Worm (Caenorhabditis elegans): ENCODE measurements around the gene W02A2.12.
A peak's percentile ranks its signal among the peaks of the same experiment; 100 is the strongest.

The W02A2.12 gene

DNA sequence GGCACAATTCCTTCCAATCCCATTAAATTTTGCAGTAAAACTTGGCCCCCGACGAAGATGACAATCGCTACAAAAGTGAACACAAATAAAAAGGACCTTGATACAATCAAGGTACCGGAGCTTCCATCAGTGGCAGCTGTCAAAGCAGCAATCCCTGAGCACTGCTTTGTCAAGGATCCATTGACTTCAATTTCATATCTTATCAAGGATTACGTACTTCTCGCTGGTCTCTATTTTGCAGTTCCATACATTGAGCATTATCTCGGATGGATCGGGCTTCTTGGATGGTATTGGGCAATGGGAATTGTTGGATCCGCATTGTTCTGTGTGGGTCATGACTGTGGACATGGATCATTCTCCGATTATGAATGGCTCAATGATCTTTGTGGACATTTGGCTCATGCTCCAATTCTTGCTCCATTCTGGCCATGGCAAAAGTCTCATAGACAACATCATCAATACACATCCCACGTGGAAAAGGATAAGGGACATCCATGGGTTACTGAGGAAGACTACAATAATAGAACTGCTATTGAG lies 24.7 kb downstream of the W02A2.12 start, which contains the start of gene fat-2:
Gene fat-2 (plus strand): TSS at position 51 of the 537 bp plus-strand sequence.
- TF ChIP-seq elt-2 (tag; optimal IDR thresholded peaks at IDR 0.05) = no peak
- TF ChIP-seq nhr-11 (tag; optimal IDR thresholded peaks at IDR 0.05) = no peak
- TF ChIP-seq ceh-14 (tag; optimal IDR thresholded peaks at IDR 0.05) = no peak
- TF ChIP-seq eyg-1 (tag; optimal IDR thresholded peaks at IDR 0.05) = no peak
- no peak for TF ChIP-seq K09A11.1 (tag; optimal IDR thresholded peaks at IDR 0.05; ENCODE audit: insufficient read depth)
- no peak for TF ChIP-seq pros-1 (tag; optimal IDR thresholded peaks at IDR 0.05)
- no peak for TF ChIP-seq pag-3 (tag; optimal IDR thresholded peaks at IDR 0.05; ENCODE audit: borderline replicate concordance)
- TF ChIP-seq ceh-2 (tag; optimal IDR thresholded peaks at IDR 0.05) = no peak
- no peak for TF ChIP-seq madf-2 (tag; optimal IDR thresholded peaks at IDR 0.05)
- TF ChIP-seq nfya-1 (tag; optimal IDR thresholded peaks at IDR 0.05) = no peak
- no peak for TF ChIP-seq nhr-232 (tag; optimal IDR thresholded peaks at IDR 0.05)
- TF ChIP-seq hlh-15 (tag; optimal IDR thresholded peaks at IDR 0.05) = no peak
- no peak for TF ChIP-seq ets-4 (tag; optimal IDR thresholded peaks at IDR 0.05)
- TF ChIP-seq sdc-2 (tag; optimal IDR thresholded peaks at IDR 0.05) = no peak
- TF ChIP-seq hlh-30 (tag; optimal IDR thresholded peaks at IDR 0.05; ENCODE audit: insufficient read depth) = no peak
- no peak for TF ChIP-seq unc-86 (tag; optimal IDR thresholded peaks at IDR 0.05)

DNA sequence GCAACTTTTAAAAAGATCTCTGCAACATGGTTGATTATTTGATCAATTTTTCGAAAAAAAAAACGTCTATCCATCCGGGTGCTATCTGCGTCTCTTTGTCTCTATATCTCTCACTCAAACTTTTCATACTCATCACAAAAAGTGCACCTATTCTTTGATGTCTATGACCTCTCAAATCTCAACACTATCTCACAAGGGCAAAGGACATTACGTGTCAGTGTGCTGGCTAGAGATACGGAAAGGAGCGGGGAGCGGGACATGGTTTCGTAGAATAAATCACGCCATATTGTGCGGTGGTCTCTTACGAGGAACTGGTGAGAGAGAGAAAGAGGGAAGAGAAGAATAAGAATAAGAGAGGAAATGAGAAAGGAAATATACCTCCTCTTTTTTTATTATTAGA lies 26.2 kb downstream of the W02A2.12 start:
- TF ChIP-seq fax-1 (tag; optimal IDR thresholded peaks at IDR 0.05) (no peak), K02D7.2 (tag; optimal IDR thresholded peaks at IDR 0.05) (no peak), pag-3 (tag; optimal IDR thresholded peaks at IDR 0.05; ENCODE audit: borderline replicate concordance) (no peak), mec-3 (tag; optimal IDR thresholded peaks at IDR 0.05; ENCODE audit: borderline replicate concordance) (no peak), hlh-15 (tag; optimal IDR thresholded peaks at IDR 0.05) (no peak), che-1 (tag; optimal IDR thresholded peaks at IDR 0.05) (no peak), gmeb-2 (tag; optimal IDR thresholded peaks at IDR 0.05) (no peak), rnt-1 (tag; optimal IDR thresholded peaks at IDR 0.05) (no peak), pqm-1 (tag; optimal IDR thresholded peaks at IDR 0.05) (no peak), ceh-24 (tag; optimal IDR thresholded peaks at IDR 0.05) (no peak), ceh-22 (tag; optimal IDR thresholded peaks at IDR 0.05) (no peak), ahr-1 (tag; optimal IDR thresholded peaks at IDR 0.05) (no peak)

DNA sequence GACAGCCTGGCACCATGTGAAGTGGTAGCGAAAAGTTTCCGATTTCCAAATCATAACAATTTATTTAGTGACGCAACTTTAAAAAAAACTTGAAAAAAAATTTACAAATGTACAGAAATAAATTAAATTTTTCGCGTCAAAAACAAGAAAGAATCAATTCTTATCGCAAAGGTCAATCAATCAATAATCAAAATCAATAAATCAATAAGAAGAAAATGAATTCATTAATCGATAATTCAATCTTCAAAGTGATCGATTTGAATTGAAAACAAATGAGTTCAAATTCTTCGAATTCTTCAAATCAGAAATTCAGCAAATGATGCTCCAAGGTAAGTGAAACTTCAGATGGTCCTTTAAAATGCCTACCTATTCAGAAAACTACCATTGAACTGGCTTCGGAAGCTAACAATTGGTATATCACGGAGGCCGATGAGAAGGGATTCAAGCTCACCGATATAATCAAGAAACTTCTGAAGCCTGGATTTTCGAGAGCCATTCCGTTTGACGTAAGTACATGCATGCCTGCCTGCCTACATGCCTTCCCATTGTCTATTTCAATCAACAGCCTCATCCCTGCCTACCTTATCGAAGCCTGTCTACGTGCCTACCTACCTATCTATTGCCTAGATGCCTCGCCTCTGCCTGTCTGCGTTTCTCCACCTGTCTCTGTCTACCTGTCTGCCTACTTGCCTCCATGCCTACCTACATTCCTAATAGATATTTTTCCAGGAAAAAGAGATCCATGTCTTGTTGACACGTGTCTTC lies 28.6 kb downstream of the W02A2.12 start:
- no peak for TF ChIP-seq unc-42 (tag; optimal IDR thresholded peaks at IDR 0.05)

DNA sequence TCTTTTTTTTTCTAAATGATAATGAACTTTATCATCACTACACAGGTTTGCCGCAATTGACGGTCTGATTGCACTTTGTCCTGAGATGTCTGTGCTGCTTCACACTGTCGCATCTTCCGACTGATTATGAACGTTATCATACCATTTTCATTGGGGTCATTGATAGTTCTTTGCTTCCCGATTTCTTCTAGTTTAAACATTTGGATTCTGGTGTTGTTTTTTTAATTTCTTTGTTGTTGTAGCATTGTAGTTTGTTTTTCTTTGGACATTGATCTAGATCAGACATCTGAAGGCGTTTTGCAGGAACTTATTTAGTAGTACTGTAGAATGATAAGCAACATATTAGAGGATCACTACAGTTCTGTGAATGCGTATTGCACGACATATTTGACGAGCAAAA lies 29.9 kb downstream of the W02A2.12 start:
- TF ChIP-seq rnt-1 (tag; optimal IDR thresholded peaks at IDR 0.05) (no peak), elt-2 (tag; optimal IDR thresholded peaks at IDR 0.05) (peak; percentile 77)

DNA sequence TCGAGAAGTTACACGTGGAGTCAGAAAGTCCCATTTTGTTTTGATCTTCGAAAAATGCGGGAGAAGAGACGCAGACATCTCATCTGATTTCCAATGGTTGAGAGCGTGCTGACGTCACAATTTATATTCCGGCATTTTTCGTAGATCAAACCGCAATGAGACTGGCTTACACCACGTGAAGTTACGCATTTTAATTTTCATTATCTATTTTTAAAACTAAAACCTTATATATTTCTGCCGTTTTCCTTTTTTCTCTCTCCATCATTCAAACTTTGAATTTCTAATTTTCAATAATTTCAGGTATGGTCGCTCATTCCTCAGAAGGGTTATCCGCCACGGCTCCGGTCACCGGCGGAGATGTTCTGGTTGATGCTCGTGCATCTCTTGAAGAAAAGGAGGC lies 33.3 kb downstream of the W02A2.12 start, which contains the start of gene fat-1:
Gene fat-1 (plus strand): TSS at position 301 of the 400 bp plus-strand sequence.
- no peak for TF ChIP-seq pha-4 (tag; optimal IDR thresholded peaks at IDR 0.05)
- no peak for TF ChIP-seq nhr-11 (tag; optimal IDR thresholded peaks at IDR 0.05)
- TF ChIP-seq odd-2 (tag; optimal IDR thresholded peaks at IDR 0.05) = no peak
- no peak for TF ChIP-seq mec-3 (tag; optimal IDR thresholded peaks at IDR 0.05; ENCODE audit: borderline replicate concordance)
- no peak for TF ChIP-seq ceh-6 (GFP tag; optimal IDR thresholded peaks at IDR 0.05)
- TF ChIP-seq npax-4 (tag; optimal IDR thresholded peaks at IDR 0.05) = no peak
- no peak for TF ChIP-seq che-1 (tag; optimal IDR thresholded peaks at IDR 0.05)
- no peak for TF ChIP-seq zip-5 (tag; optimal IDR thresholded peaks at IDR 0.05)
- no peak for TF ChIP-seq ceh-22 (tag; optimal IDR thresholded peaks at IDR 0.05)
- no peak for TF ChIP-seq T23F11.4 (GFP tag; optimal IDR thresholded peaks at IDR 0.05)
- TF ChIP-seq ceh-30 (tag; optimal IDR thresholded peaks at IDR 0.05) = no peak
- TF ChIP-seq ceh-24 (tag; optimal IDR thresholded peaks at IDR 0.05) = no peak
- no peak for TF ChIP-seq F13H6.1 (tag; optimal IDR thresholded peaks at IDR 0.05)
- no peak for TF ChIP-seq ceh-14 (tag; optimal IDR thresholded peaks at IDR 0.05)
- no peak for TF ChIP-seq C08G9.2 (tag; optimal IDR thresholded peaks at IDR 0.05)
- TF ChIP-seq fkh-6 (tag; optimal IDR thresholded peaks at IDR 0.05) = no peak
